Fruit fly (Drosophila melanogaster): ENCODE measurements around the gene bbx.

Gene bbx

DNA sequence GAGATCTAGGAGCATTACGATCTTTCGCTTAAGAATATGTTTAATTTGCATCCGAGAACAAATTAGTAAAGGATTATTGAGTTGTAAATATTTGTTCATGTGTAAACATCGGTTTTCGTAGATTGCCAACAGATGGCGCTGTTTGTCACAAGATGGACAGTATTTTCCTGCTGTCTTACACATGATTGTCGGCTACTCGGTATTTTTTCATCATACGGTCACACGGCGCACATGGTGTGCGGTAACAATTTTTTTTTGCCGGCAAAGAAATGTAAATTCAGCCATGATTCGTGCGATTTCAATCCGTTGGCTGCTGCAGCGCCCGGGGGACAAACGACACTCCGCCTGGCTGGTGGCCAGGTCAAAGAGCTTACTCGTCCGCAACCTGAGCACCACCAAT lies at the start of gene bbx, which contains the start of gene waw:
Gene bbx (plus strand): TSS at position 151 of the 400 bp plus-strand sequence.
Gene waw (plus strand): TSS at position 151 of the 400 bp plus-strand sequence.
- TF ChIP-seq CTCF (optimal IDR thresholded peaks at IDR 0.05) (peak; percentile 91 to 95), CG8478 (optimal IDR thresholded peaks at IDR 0.05) (no peak)

dm6 chrX:21315852-21316251 lies 47.0 kb upstream of the bbx start, which contains the start of gene Rpt6:
Gene Rpt6, plus strand, starts transcription at chrX:21316052.
- TF ChIP-seq CG8478 (optimal IDR thresholded peaks at IDR 0.05) (no peak), CTCF (optimal IDR thresholded peaks at IDR 0.05) (peak in 1 of 2 experiments; percentile 15)

DNA sequence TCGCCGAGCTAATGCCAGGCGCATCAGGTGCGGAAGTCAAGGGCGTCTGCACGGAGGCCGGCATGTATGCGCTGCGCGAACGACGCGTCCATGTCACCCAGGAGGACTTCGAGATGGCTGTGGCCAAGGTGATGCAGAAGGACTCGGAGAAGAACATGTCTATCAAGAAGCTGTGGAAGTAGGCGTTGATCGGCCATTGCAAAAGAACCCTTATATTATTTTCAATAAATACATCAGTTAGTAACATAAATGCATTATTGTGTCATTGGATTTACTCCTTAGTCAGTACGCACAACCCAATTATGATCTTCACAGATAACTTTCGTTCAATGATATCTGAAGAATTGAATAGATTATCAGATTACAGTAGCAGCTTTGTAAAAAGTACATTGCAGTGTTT lies 45.4 kb upstream of the bbx start, which contains the start of gene CG1801:
Gene CG1801 (minus strand): TSS at position 101 of the 400 bp plus-strand sequence.
- TF ChIP-seq CG8478 (optimal IDR thresholded peaks at IDR 0.05) (no peak), CTCF (optimal IDR thresholded peaks at IDR 0.05) (no peak)

- TF ChIP-seq CG8478 (optimal IDR thresholded peaks at IDR 0.05) (no peak), CTCF (optimal IDR thresholded peaks at IDR 0.05) (no peak)
Measured at dm6 chrX:21319202-21319772, 43.5 kb upstream of the bbx start, which contains the start of the genes SLIRP1 and anox. Gene SLIRP1, minus strand, starts transcription at chrX:21319296. Gene anox, minus strand, starts transcription at chrX:21319296.

- TF ChIP-seq CG8478 (optimal IDR thresholded peaks at IDR 0.05) (no peak), CTCF (optimal IDR thresholded peaks at IDR 0.05) (no peak)
Measured at dm6 chrX:21322289-21322981, 40.4 kb upstream of the bbx start.

DNA sequence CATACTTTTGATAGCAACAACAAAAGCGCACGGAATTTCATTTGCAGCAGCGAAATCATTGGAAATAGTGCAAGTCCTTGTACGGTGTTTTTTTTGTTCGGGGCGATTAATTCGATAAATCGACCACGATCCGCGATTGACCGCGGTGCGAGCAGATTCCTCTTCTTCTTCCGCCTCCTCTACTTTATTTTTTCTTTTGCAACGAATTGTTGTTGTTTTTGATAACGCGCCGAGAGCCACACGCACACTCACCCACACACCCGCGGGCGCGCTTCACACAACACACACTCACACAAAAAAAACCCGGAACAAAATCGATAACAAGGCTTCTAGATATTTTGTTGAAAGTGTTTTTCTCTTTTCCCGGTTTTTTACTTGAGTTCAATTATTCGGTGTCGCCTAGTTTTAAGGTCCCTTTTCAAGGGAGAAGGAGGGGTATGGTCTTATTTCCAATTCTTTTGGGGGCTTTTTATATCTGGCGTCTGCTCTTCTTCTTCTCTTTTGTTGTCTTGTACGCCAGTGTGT lies 39.6 kb upstream of the bbx start:
- TF ChIP-seq CG8478 (optimal IDR thresholded peaks at IDR 0.05) (no peak), CTCF (optimal IDR thresholded peaks at IDR 0.05) (no peak)

DNA sequence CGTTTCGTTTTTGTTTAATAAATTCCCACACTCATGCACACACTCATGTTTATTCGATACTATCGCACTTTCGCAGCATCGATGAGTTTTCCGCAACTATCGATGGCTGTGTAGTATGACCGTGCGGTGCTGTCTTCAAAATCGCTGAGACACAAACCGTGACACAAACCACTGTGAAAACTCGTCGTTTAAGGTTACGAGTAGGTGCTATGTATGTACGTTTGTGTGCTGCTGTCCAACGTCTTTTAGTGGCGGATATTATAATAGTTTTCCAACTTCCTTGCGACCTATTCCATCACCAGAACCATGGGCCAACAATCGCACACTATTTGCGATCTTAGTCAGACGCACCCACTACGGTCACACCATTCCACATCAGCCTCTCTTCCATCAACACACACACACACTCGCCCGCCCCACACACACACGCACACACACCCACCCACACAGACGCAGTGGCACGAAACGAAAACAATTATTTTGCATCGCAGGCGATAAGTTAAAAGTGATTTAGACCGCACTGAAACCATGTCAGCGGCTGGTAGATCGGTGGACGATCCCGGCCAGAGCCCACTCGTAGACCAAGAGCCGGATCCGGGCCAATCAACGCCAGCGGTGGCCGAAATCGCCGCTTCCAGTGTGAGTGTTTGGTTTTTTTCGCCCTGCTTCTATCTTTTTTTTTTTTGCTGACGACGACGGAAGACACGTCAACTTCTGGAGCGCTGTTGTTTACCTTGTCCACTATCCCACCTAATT lies 38.7 kb upstream of the bbx start, which contains the start of the genes Dd and CG1486:
Gene Dd (minus strand): TSS at position 77 of the 756 bp plus-strand sequence.
Gene CG1486 (plus strand): TSS at position 114 of the 756 bp plus-strand sequence.
- TF ChIP-seq CTCF (optimal IDR thresholded peaks at IDR 0.05), result peak in 1 of 2 experiments; percentile 23
- no peak for TF ChIP-seq CG8478 (optimal IDR thresholded peaks at IDR 0.05)

DNA sequence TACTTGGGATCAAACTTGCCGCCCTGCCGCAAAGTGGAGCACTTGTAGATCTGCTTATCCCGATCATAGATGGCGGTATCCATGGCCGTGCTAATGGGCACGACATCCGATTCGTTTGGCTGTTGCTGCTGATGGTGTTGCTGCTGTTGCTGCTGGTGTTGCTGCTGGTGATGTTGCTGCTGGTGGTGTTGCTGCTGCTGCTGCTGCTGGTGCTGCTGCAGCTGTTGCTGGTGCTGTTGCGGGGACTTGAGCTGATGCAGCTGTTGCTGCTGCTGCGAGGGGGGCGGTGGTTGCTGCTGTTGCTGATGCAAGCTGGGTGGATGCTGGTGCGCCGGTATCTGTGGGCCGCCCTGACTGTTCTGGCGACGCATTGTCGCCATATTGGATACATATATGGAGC lies 29.7 kb upstream of the bbx start:
- TF ChIP-seq CG8478 (optimal IDR thresholded peaks at IDR 0.05) (no peak), CTCF (optimal IDR thresholded peaks at IDR 0.05) (no peak)

- TF ChIP-seq CTCF (optimal IDR thresholded peaks at IDR 0.05) (no peak), CG8478 (optimal IDR thresholded peaks at IDR 0.05) (no peak)
Measured at dm6 chrX:21334522-21335104, 28.2 kb upstream of the bbx start.

DNA sequence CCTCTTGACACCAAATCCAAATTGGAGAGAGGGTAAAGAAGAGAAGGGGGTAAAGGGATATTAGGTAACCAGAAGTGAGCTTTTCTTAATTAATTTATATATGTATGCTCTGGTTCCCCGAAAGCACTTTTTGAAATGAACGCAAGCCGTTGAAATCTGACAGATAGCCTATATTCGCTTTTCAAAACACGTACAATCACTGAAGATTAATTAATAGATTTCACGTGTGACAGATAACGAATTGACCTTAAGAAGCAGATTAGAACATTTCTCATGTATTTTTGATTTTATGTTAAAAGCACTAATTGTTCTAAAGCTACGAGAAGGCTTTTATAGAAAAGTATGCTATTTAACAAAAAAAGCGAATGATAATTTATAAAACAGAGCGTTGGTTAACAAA lies 25.8 kb upstream of the bbx start:
- TF ChIP-seq CTCF (optimal IDR thresholded peaks at IDR 0.05) (no peak), CG8478 (optimal IDR thresholded peaks at IDR 0.05) (no peak)

dm6 chrX:21338153-21338552 lies 24.7 kb upstream of the bbx start:
- TF ChIP-seq CTCF (optimal IDR thresholded peaks at IDR 0.05), result no peak
- no peak for TF ChIP-seq CG8478 (optimal IDR thresholded peaks at IDR 0.05)

DNA sequence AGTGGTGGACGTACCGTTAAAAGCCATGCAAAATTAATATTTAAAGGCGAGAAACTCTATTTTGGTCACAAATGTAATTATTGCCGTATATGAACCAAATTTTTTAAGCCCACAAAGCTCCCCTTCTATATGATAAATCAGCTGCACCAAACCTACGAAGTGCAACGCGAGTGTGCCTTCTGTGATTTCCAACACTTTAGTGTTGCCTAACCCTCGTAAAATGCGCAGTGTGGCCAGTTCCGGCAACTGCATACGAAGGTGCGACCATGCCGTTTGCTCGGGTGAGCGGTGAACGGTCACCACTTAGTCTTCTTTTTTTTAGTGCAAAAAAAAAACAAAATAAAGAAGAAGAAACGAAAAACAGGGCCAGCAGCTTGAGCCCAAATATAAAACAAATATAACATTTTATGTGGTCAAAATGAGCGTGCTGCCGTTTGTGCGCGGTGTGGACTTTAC lies 23.3 kb upstream of the bbx start, which contains the start of the genes tty and fliI:
Gene tty (minus strand): TSS at position 201 of the 456 bp plus-strand sequence.
Gene fliI (plus strand): TSS at position 266 of the 456 bp plus-strand sequence.
- TF ChIP-seq CG8478 (optimal IDR thresholded peaks at IDR 0.05), result no peak
- peak in 1 of 2 experiments; percentile 25 for TF ChIP-seq CTCF (optimal IDR thresholded peaks at IDR 0.05)

DNA sequence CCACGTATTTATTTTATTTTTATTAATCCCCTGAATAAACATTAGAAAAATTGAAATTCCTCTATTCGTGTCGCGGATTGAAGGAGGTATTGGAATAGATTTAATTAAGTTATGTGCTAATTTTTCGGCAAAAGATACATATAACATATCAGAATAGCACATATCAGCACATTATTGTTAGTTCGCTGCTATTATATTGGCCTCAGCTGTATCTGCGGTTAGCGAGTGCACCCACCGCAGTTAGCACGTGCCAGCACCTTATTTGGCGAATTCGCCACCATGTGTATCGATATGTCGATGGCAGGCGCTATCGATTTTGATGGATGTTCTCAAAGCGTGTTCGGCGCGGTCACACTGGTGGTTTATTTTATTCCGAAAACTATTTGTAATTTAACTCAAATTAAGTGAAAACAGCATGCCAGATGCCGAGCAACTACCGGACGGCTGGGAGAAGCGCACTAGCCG lies 17.8 kb upstream of the bbx start, which contains the start of gene dod:
Gene dod (plus strand): TSS at position 323 of the 465 bp plus-strand sequence.
- TF ChIP-seq CG8478 (optimal IDR thresholded peaks at IDR 0.05), result no peak
- peak; percentile 46 to 61 for TF ChIP-seq CTCF (optimal IDR thresholded peaks at IDR 0.05)

dm6 chrX:21349800-21350309 lies 13.0 kb upstream of the bbx start, which contains the start of the genes peng and sol:
Gene peng, minus strand, starts transcription at chrX:21349843.
Gene sol, plus strand, starts transcription at chrX:21350280.
- no peak for TF ChIP-seq CTCF (optimal IDR thresholded peaks at IDR 0.05)
- no peak for TF ChIP-seq CG8478 (optimal IDR thresholded peaks at IDR 0.05)
